Fruit fly (Drosophila melanogaster) Kc167 (cell line): ENCODE results near the gene SLC5A11.

Source experiments
- h ChIP-seq: fragments of >200 bp; optimal IDR thresholded peaks from 3 replicates; lab custom pipeline; 2018; ENCODE audit warnings: missing external identifiers
- psq ChIP-seq: fragments of >200 bp; optimal IDR thresholded peaks from 2 replicates; lab custom pipeline; 2017; ENCODE audit warnings: missing external identifiers

dm6 chr2L:8163025-8163351 lies 41.9 kb downstream of the SLC5A11 start, which contains the start of gene Piezo:
- TF ChIP-seq h: no peak
- TF ChIP-seq psq (lab: Kevin White, UChicago): no peak
